ENCODE assay signal across 1 fruit fly cellular context in genomic region chr3L:15508233-15508632, dm6.
TF ChIP-seq lines count a peak whose summit lies in the region.

Gene CG7841, minus strand, starts transcription at chr3L:15508252.

TF ChIP-seq in whole organism, embryonic, 481 proteins besides CTCF, POLR2A, EP300 and RAD21 (continued from another document and continues in another):
- peak; percentile 78; the same call in 1 of the 2 replicates for TF ChIP-seq ham (GFP tag; IDR thresholded peaks at IDR 0.05; lab: Robert Waterston, UW)
- peak; percentile 99 for TF ChIP-seq CrebB (tag; optimal IDR thresholded peaks at IDR 0.05; lab: Kevin White, UChicago)
- TF ChIP-seq CG17385 (GFP tag; optimal IDR thresholded peaks at IDR 0.05; lab: Kevin White, UChicago) = peak; percentile 97
- TF ChIP-seq CG3838 (GFP tag; optimal IDR thresholded peaks at IDR 0.05; lab: Kevin White, UChicago) = peak; percentile 91
- peak; percentile 96 for TF ChIP-seq bcd (GFP tag; optimal IDR thresholded peaks at IDR 0.05; lab: Kevin White, UChicago)
- TF ChIP-seq CG13775 (GFP tag; optimal IDR thresholded peaks at IDR 0.05; lab: Kevin White, UChicago) = peak; percentile 98
- TF ChIP-seq ems (GFP tag; optimal IDR thresholded peaks at IDR 0.05; lab: Kevin White, UChicago) = peak; percentile 97
- TF ChIP-seq C15 (GFP tag; IDR thresholded peaks at IDR 0.05; lab: Robert Waterston, UW) = peak; percentile 93
- TF ChIP-seq Eip74EF (GFP tag; optimal IDR thresholded peaks at IDR 0.05; lab: Kevin White, UChicago) = peak in 1 of 2 experiments; percentile 98
- TF ChIP-seq chn (GFP tag; optimal IDR thresholded peaks at IDR 0.05; lab: Kevin White, UChicago) = peak; percentile 97
- TF ChIP-seq CG2120 (GFP tag; optimal IDR thresholded peaks at IDR 0.05; lab: Kevin White, UChicago) = peak; percentile 98
- TF ChIP-seq CG9215 (GFP tag; IDR thresholded peaks at IDR 0.05; lab: Robert Waterston, UW) = no peak
- TF ChIP-seq CG5953 (GFP tag; IDR thresholded peaks at IDR 0.05; lab: Robert Waterston, UW) = peak; percentile 93
- TF ChIP-seq fu2 (GFP tag; optimal IDR thresholded peaks at IDR 0.05; lab: Kevin White, UChicago) = peak; percentile 94
- TF ChIP-seq Mrtf (GFP tag; IDR thresholded peaks at IDR 0.05; lab: Robert Waterston, UW) = no peak; the same call in 2 of the 3 replicates
- TF ChIP-seq inv (GFP tag; IDR thresholded peaks at IDR 0.05; lab: Robert Waterston, UW; ENCODE audit: partially characterized antibody) = no peak
- peak; percentile 99 for TF ChIP-seq HmgZ (tag; optimal IDR thresholded peaks at IDR 0.05; lab: Kevin White, UChicago)
- no peak; the same call in 2 of the 3 replicates for TF ChIP-seq H15 (GFP tag; IDR thresholded peaks at IDR 0.05; lab: Robert Waterston, UW)
- peak; percentile 83 for TF ChIP-seq CG7357 (GFP tag; IDR thresholded peaks at IDR 0.05; lab: Robert Waterston, UW)
- peak; percentile 80 for TF ChIP-seq bigmax (GFP tag; optimal IDR thresholded peaks at IDR 0.05; lab: Kevin White, UChicago)
- peak in 1 of 2 experiments; percentile 5 for TF ChIP-seq tll (GFP tag; optimal IDR thresholded peaks at IDR 0.05; lab: Kevin White, UChicago)
- TF ChIP-seq Gug (GFP tag; IDR thresholded peaks at IDR 0.05; lab: Robert Waterston, UW) = peak; percentile 75
- peak; percentile 96 for TF ChIP-seq tup (GFP tag; optimal IDR thresholded peaks at IDR 0.05; lab: Kevin White, UChicago)
- TF ChIP-seq jing (GFP tag; optimal IDR thresholded peaks at IDR 0.05; lab: Kevin White, UChicago) = peak; percentile 93
- TF ChIP-seq dysf (GFP tag; IDR thresholded peaks at IDR 0.05; lab: Robert Waterston, UW) = peak; percentile 96; the same call in 2 of the 3 replicates
- no peak for TF ChIP-seq Poxn (GFP tag; IDR thresholded peaks at IDR 0.05; lab: Robert Waterston, UW)
- peak; percentile 98 for TF ChIP-seq Spps (tag; optimal IDR thresholded peaks at IDR 0.05; lab: Kevin White, UChicago)
- peak; percentile 86 for TF ChIP-seq croc (GFP tag; conservative IDR thresholded peaks at IDR 0.05; lab: Robert Waterston, UW)
- no peak for TF ChIP-seq Bgb (GFP tag; IDR thresholded peaks at IDR 0.05; lab: Robert Waterston, UW; ENCODE audit: partially characterized antibody)
- peak; percentile 98 for TF ChIP-seq CG1233 (GFP tag; optimal IDR thresholded peaks at IDR 0.05; lab: Kevin White, UChicago)
- TF ChIP-seq CG34376 (GFP tag; optimal IDR thresholded peaks at IDR 0.05; lab: Kevin White, UChicago) = peak; percentile 99
- no peak for TF ChIP-seq sc (optimal IDR thresholded peaks at IDR 0.05; lab: Kevin White, UChicago)
- TF ChIP-seq sc (GFP tag; optimal IDR thresholded peaks at IDR 0.05; lab: Kevin White, UChicago) = peak; percentile 95
- peak; percentile 94; the same call in 2 of the 3 replicates for TF ChIP-seq Optix (GFP tag; IDR thresholded peaks at IDR 0.05; lab: Robert Waterston, UW)
- no peak for TF ChIP-seq prd (optimal IDR thresholded peaks at IDR 0.05; lab: Kevin White, UChicago)
- TF ChIP-seq prd (GFP tag; IDR thresholded peaks at IDR 0.05; lab: Robert Waterston, UW) = peak; percentile 94
- no peak for TF ChIP-seq Doc3 (GFP tag; IDR thresholded peaks at IDR 0.05; lab: Robert Waterston, UW; ENCODE audit: partially characterized antibody)
- TF ChIP-seq CG9817 (tag; optimal IDR thresholded peaks at IDR 0.05; lab: Kevin White, UChicago) = peak; percentile 96
- TF ChIP-seq CG6854 (GFP tag; optimal IDR thresholded peaks at IDR 0.05; lab: Kevin White, UChicago) = peak; percentile 99
- peak; percentile 97 for TF ChIP-seq en (GFP tag; optimal IDR thresholded peaks at IDR 0.05; lab: Kevin White, UChicago)
- TF ChIP-seq ase (GFP tag; IDR thresholded peaks at IDR 0.05; lab: Robert Waterston, UW) = no peak; the same call in 2 of the 3 replicates
- TF ChIP-seq Atf3 (GFP tag; optimal IDR thresholded peaks at IDR 0.05; lab: Kevin White, UChicago) = peak; percentile 94
- peak; percentile 93 for TF ChIP-seq pros (GFP tag; optimal IDR thresholded peaks at IDR 0.05; lab: Kevin White, UChicago)
- TF ChIP-seq Dip3 (GFP tag; optimal IDR thresholded peaks at IDR 0.05; lab: Kevin White, UChicago) = peak; percentile 97
- peak; percentile 93 for TF ChIP-seq disco-r (GFP tag; optimal IDR thresholded peaks at IDR 0.05; lab: Kevin White, UChicago)
- no peak for TF ChIP-seq vnd (GFP tag; IDR thresholded peaks at IDR 0.05; lab: Robert Waterston, UW; ENCODE audit: partially characterized antibody)
- peak; percentile 97 for TF ChIP-seq Dek (tag; optimal IDR thresholded peaks at IDR 0.05; lab: Kevin White, UChicago)
- peak; percentile 44 to 83 for TF ChIP-seq insv (GFP tag; optimal IDR thresholded peaks at IDR 0.05; lab: Kevin White, UChicago)
- peak; percentile 97 for TF ChIP-seq Blimp-1 (GFP tag; optimal IDR thresholded peaks at IDR 0.05; lab: Kevin White, UChicago)
- peak; percentile 94; the same call in 1 of the 2 replicates for TF ChIP-seq ap (GFP tag; IDR thresholded peaks at IDR 0.05; lab: Robert Waterston, UW)
- TF ChIP-seq BtbVII (GFP tag; optimal IDR thresholded peaks at IDR 0.05; lab: Kevin White, UChicago) = peak; percentile 99
- TF ChIP-seq CG16815 (GFP tag; optimal IDR thresholded peaks at IDR 0.05; lab: Kevin White, UChicago) = peak; percentile 87
- peak; percentile 89 for TF ChIP-seq CG8281 (tag; optimal IDR thresholded peaks at IDR 0.05; lab: Kevin White, UChicago)
- TF ChIP-seq CG16863 (GFP tag; optimal IDR thresholded peaks at IDR 0.05; lab: Kevin White, UChicago) = peak; percentile 96
- peak; percentile 94 for TF ChIP-seq Ada2b (GFP tag; IDR thresholded peaks at IDR 0.05; lab: Robert Waterston, UW)
- TF ChIP-seq gce (GFP tag; IDR thresholded peaks at IDR 0.05; lab: Robert Waterston, UW) = peak; percentile 94; the same call in 2 of the 3 replicates
- TF ChIP-seq CG43689 (GFP tag; IDR thresholded peaks at IDR 0.05; lab: Robert Waterston, UW) = no peak; the same call in 1 of the 2 replicates
- peak; percentile 93 for TF ChIP-seq cato (GFP tag; optimal IDR thresholded peaks at IDR 0.05; lab: Kevin White, UChicago; ENCODE audit: borderline replicate concordance)
- no peak for TF ChIP-seq cad (GFP tag; optimal IDR thresholded peaks at IDR 0.05; lab: Kevin White, UChicago)
- peak; percentile 86 for TF ChIP-seq D19B (GFP tag; optimal IDR thresholded peaks at IDR 0.05; lab: Kevin White, UChicago)
- peak; percentile 97 for TF ChIP-seq Mad (GFP tag; optimal IDR thresholded peaks at IDR 0.05; lab: Kevin White, UChicago)
- TF ChIP-seq dm (GFP tag; optimal IDR thresholded peaks at IDR 0.05; lab: Kevin White, UChicago) = peak; percentile 96
- peak; percentile 96 for TF ChIP-seq vfl (GFP tag; optimal IDR thresholded peaks at IDR 0.05; lab: Kevin White, UChicago)
- TF ChIP-seq Dip2 (GFP tag; IDR thresholded peaks at IDR 0.05; lab: Robert Waterston, UW) = no peak
- peak; percentile 88 for TF ChIP-seq wor (GFP tag; IDR thresholded peaks at IDR 0.05; lab: Robert Waterston, UW)
- TF ChIP-seq Abd-B (GFP tag; optimal IDR thresholded peaks at IDR 0.05; lab: Kevin White, UChicago) = peak; percentile 89
- peak; percentile 96 for TF ChIP-seq CG1529 (GFP tag; optimal IDR thresholded peaks at IDR 0.05; lab: Kevin White, UChicago)
- peak; percentile 94 for TF ChIP-seq CG12155 (GFP tag; optimal IDR thresholded peaks at IDR 0.05; lab: Kevin White, UChicago)
- TF ChIP-seq wdn (GFP tag; IDR thresholded peaks at IDR 0.05; lab: Robert Waterston, UW) = peak; percentile 93
- TF ChIP-seq Hr51 (GFP tag; optimal IDR thresholded peaks at IDR 0.05; lab: Kevin White, UChicago) = peak; percentile 95 to 99
- peak; percentile 96 for TF ChIP-seq CG1792 (GFP tag; optimal IDR thresholded peaks at IDR 0.05; lab: Kevin White, UChicago)
- TF ChIP-seq CG8388 (GFP tag; optimal IDR thresholded peaks at IDR 0.05; lab: Kevin White, UChicago) = peak; percentile 98
- peak; percentile 87 for TF ChIP-seq CG2116 (GFP tag; optimal IDR thresholded peaks at IDR 0.05; lab: Kevin White, UChicago)
- peak; percentile 99 for TF ChIP-seq Hand (GFP tag; optimal IDR thresholded peaks at IDR 0.05; lab: Kevin White, UChicago)
- peak; percentile 96 for TF ChIP-seq fd3F (GFP tag; optimal IDR thresholded peaks at IDR 0.05; lab: Kevin White, UChicago)
- TF ChIP-seq CG10959 (GFP tag; IDR thresholded peaks at IDR 0.05; lab: Robert Waterston, UW) = peak; percentile 94; the same call in 1 of the 2 replicates
- TF ChIP-seq CG11723 (GFP tag; optimal IDR thresholded peaks at IDR 0.05; lab: Kevin White, UChicago) = peak; percentile 97
- peak; percentile 92 for TF ChIP-seq CG8359 (GFP tag; optimal IDR thresholded peaks at IDR 0.05; lab: Kevin White, UChicago; ENCODE audit: borderline replicate concordance)
- TF ChIP-seq ind (GFP tag; optimal IDR thresholded peaks at IDR 0.05; lab: Kevin White, UChicago) = peak; percentile 96
- TF ChIP-seq CG7963 (GFP tag; IDR thresholded peaks at IDR 0.05; lab: Robert Waterston, UW; ENCODE audit: partially characterized antibody) = no peak
- peak; percentile 87 for TF ChIP-seq Dp (GFP tag; optimal IDR thresholded peaks at IDR 0.05; lab: Kevin White, UChicago)
- peak; percentile 96 to 97 for TF ChIP-seq dpn (GFP tag; optimal IDR thresholded peaks at IDR 0.05; lab: Kevin White, UChicago)
- peak; percentile 92 for TF ChIP-seq pnt (GFP tag; optimal IDR thresholded peaks at IDR 0.05; lab: Kevin White, UChicago)
- peak; percentile 97 for TF ChIP-seq CG12744 (GFP tag; optimal IDR thresholded peaks at IDR 0.05; lab: Kevin White, UChicago)
- TF ChIP-seq Taf1 (GFP tag; IDR thresholded peaks at IDR 0.05; lab: Robert Waterston, UW) = peak; percentile 89; the same call in 1 of the 2 replicates
- TF ChIP-seq CG16779 (GFP tag; IDR thresholded peaks at IDR 0.05; lab: Robert Waterston, UW) = peak; percentile 93
- TF ChIP-seq Mes4 (GFP tag; optimal IDR thresholded peaks at IDR 0.05; lab: Kevin White, UChicago) = peak; percentile 96
- TF ChIP-seq CG12104 (GFP tag; optimal IDR thresholded peaks at IDR 0.05; lab: Kevin White, UChicago) = peak; percentile 97
- peak; percentile 96 for TF ChIP-seq CG10431 (GFP tag; optimal IDR thresholded peaks at IDR 0.05; lab: Kevin White, UChicago)
- TF ChIP-seq z (GFP tag; IDR thresholded peaks at IDR 0.05; lab: Robert Waterston, UW) = peak; percentile 79
- TF ChIP-seq so (GFP tag; IDR thresholded peaks at IDR 0.05; lab: Robert Waterston, UW) = peak; percentile 98
- TF ChIP-seq CG18764 (GFP tag; optimal IDR thresholded peaks at IDR 0.05; lab: Kevin White, UChicago) = peak; percentile 94
- TF ChIP-seq CG6791 (GFP tag; IDR thresholded peaks at IDR 0.05; lab: Robert Waterston, UW; ENCODE audit: partially characterized antibody) = no peak
- TF ChIP-seq HLHmδ (GFP tag; optimal IDR thresholded peaks at IDR 0.05; lab: Kevin White, UChicago) = peak; percentile 14
- TF ChIP-seq grau (tag; optimal IDR thresholded peaks at IDR 0.05; lab: Kevin White, UChicago) = peak; percentile 98
- TF ChIP-seq CG9437 (GFP tag; optimal IDR thresholded peaks at IDR 0.05; lab: Kevin White, UChicago) = peak; percentile 90
- peak; percentile 80 for TF ChIP-seq Adf1 (GFP tag; IDR thresholded peaks at IDR 0.05; lab: Robert Waterston, UW)
- TF ChIP-seq CG14965 (GFP tag; optimal IDR thresholded peaks at IDR 0.05; lab: Kevin White, UChicago; ENCODE audit: borderline replicate concordance) = peak; percentile 84
- TF ChIP-seq odd (GFP tag; optimal IDR thresholded peaks at IDR 0.05; lab: Kevin White, UChicago) = peak; percentile 99
- TF ChIP-seq stc (GFP tag; IDR thresholded peaks at IDR 0.05; lab: Robert Waterston, UW) = peak; percentile 97
- TF ChIP-seq Aef1 (GFP tag; IDR thresholded peaks at IDR 0.05; lab: Robert Waterston, UW) = peak; percentile 89
- peak; percentile 95 for TF ChIP-seq CG10462 (GFP tag; optimal IDR thresholded peaks at IDR 0.05; lab: Kevin White, UChicago)
- peak; percentile 85 for TF ChIP-seq CG17186 (GFP tag; optimal IDR thresholded peaks at IDR 0.05; lab: Kevin White, UChicago)
- TF ChIP-seq CG13123 (GFP tag; optimal IDR thresholded peaks at IDR 0.05; lab: Kevin White, UChicago) = peak; percentile 91
- no peak for TF ChIP-seq Scr (GFP tag; IDR thresholded peaks at IDR 0.05; lab: Robert Waterston, UW; ENCODE audit: partially characterized antibody)
- peak; percentile 98 for TF ChIP-seq CoRest (tag; optimal IDR thresholded peaks at IDR 0.05; lab: Kevin White, UChicago)
- TF ChIP-seq stwl (tag; optimal IDR thresholded peaks at IDR 0.05; lab: Kevin White, UChicago) = peak; percentile 78
- TF ChIP-seq Dbx (GFP tag; IDR thresholded peaks at IDR 0.05; lab: Robert Waterston, UW) = peak; percentile 95
- peak; percentile 96 for TF ChIP-seq CG1647 (GFP tag; optimal IDR thresholded peaks at IDR 0.05; lab: Kevin White, UChicago)
- no peak for TF ChIP-seq CG16813 (GFP tag; IDR thresholded peaks at IDR 0.05; lab: Robert Waterston, UW; ENCODE audit: partially characterized antibody)
- TF ChIP-seq twi (tag; optimal IDR thresholded peaks at IDR 0.05; lab: Kevin White, UChicago) = peak; percentile 96
- peak; percentile 96 for TF ChIP-seq her (GFP tag; optimal IDR thresholded peaks at IDR 0.05; lab: Kevin White, UChicago)
- TF ChIP-seq knrl (GFP tag; IDR thresholded peaks at IDR 0.05; lab: Robert Waterston, UW; ENCODE audit: partially characterized antibody) = no peak
- peak; percentile 94 for TF ChIP-seq CG10565 (GFP tag; optimal IDR thresholded peaks at IDR 0.05; lab: Kevin White, UChicago)
- peak; percentile 98 for TF ChIP-seq gsb-n (tag; optimal IDR thresholded peaks at IDR 0.05; lab: Kevin White, UChicago)
- TF ChIP-seq unc-4 (GFP tag; IDR thresholded peaks at IDR 0.05; lab: Robert Waterston, UW; ENCODE audit: partially characterized antibody) = no peak
- peak; percentile 96; the same call in 1 of the 2 replicates for TF ChIP-seq ranshi (GFP tag; IDR thresholded peaks at IDR 0.05; lab: Robert Waterston, UW)
- no peak; the same call in 1 of the 2 replicates for TF ChIP-seq klu (GFP tag; IDR thresholded peaks at IDR 0.05; lab: Robert Waterston, UW)
- no peak for TF ChIP-seq CG8478 (optimal IDR thresholded peaks at IDR 0.05; lab: Kevin White, UChicago)
- peak; percentile 95 for TF ChIP-seq bowl (GFP tag; IDR thresholded peaks at IDR 0.05; lab: Robert Waterston, UW)
- peak; percentile 98 for TF ChIP-seq Atf6 (GFP tag; IDR thresholded peaks at IDR 0.05; lab: Robert Waterston, UW)
- peak; percentile 96 for TF ChIP-seq tx (GFP tag; optimal IDR thresholded peaks at IDR 0.05; lab: Kevin White, UChicago)
- peak; percentile 98 for TF ChIP-seq CG17328 (GFP tag; IDR thresholded peaks at IDR 0.05; lab: Robert Waterston, UW)
- peak; percentile 99 for TF ChIP-seq lab (GFP tag; optimal IDR thresholded peaks at IDR 0.05; lab: Kevin White, UChicago)
- peak; percentile 99 for TF ChIP-seq CG18599 (GFP tag; optimal IDR thresholded peaks at IDR 0.05; lab: Kevin White, UChicago)
- TF ChIP-seq jigr1 (GFP tag; IDR thresholded peaks at IDR 0.05; lab: Robert Waterston, UW) = no peak; the same call in 1 of the 3 replicates
